Fruit fly (Drosophila melanogaster) Kc167 (cell line): Measurements from ENCODE around the gene Nbr.

Source experiments
- Sin3A ChIP-seq: fragments of >200 bp; optimal IDR thresholded peaks from 2 replicates; lab custom pipeline; 2018; ENCODE audit warnings: missing external identifiers
- h ChIP-seq: fragments of >200 bp; optimal IDR thresholded peaks from 3 replicates; lab custom pipeline; 2018; ENCODE audit warnings: missing external identifiers
- psq ChIP-seq: fragments of >200 bp; optimal IDR thresholded peaks from 2 replicates; lab custom pipeline; 2017; ENCODE audit warnings: missing external identifiers

- TF ChIP-seq psq (lab: Kevin White, UChicago) = no peak
- no peak for TF ChIP-seq Sin3A (lab: Kevin White, UChicago)
- no peak for TF ChIP-seq h (lab: Kevin White, UChicago)
Observed at dm6 chr2L:21172922-21173321, 10.0 kb upstream of the Nbr start, which contains the start of gene CG31627.
